Fruit fly (Drosophila melanogaster): ENCODE data around the gene Bsg.

Bsg gene

dm6 chr2L:8126849-8127602 lies 43.8 kb downstream of the Bsg start, which contains the start of the genes CG12375 and CG8668:
CG12375 (minus strand) TSS chr2L:8126890.
CG8668 (plus strand) TSS chr2L:8127001.
- no peak for TF ChIP-seq psq (GFP tag; optimal IDR thresholded peaks at IDR 0.05)
- no peak for TF ChIP-seq CG32264 (GFP tag; optimal IDR thresholded peaks at IDR 0.05)
- TF ChIP-seq Hnf4 (GFP tag; optimal IDR thresholded peaks at IDR 0.05), result peak; percentile 75
- no peak for TF ChIP-seq GATAd (GFP tag; optimal IDR thresholded peaks at IDR 0.05)
- TF ChIP-seq dl (GFP tag; optimal IDR thresholded peaks at IDR 0.05; ENCODE audit: insufficient read depth in 1 of 2, partially characterized antibody in 2 of 2), result no peak
- TF ChIP-seq Hr83 (GFP tag; optimal IDR thresholded peaks at IDR 0.05; ENCODE audit: poor library complexity, severe bottlenecking), result peak; percentile 9
- TF ChIP-seq sage (GFP tag; optimal IDR thresholded peaks at IDR 0.05), result no peak
- no peak for TF ChIP-seq Rel (GFP tag; optimal IDR thresholded peaks at IDR 0.05)
- TF ChIP-seq Rel (tag; optimal IDR thresholded peaks at IDR 0.05), result peak; percentile 95
- peak; percentile 38 for TF ChIP-seq Vsx2 (GFP tag; optimal IDR thresholded peaks at IDR 0.05; ENCODE audit: partially characterized antibody)
- no peak for TF ChIP-seq dsf (GFP tag; optimal IDR thresholded peaks at IDR 0.05; ENCODE audit: borderline replicate concordance)
- TF ChIP-seq Myc (optimal IDR thresholded peaks at IDR 0.05), result no peak
- peak; percentile 49 for TF ChIP-seq Jra (GFP tag; optimal IDR thresholded peaks at IDR 0.05)
- TF ChIP-seq Sp1 (GFP tag; optimal IDR thresholded peaks at IDR 0.05), result peak; percentile 2
- peak; percentile 7 for TF ChIP-seq ey (GFP tag; optimal IDR thresholded peaks at IDR 0.05)

dm6 chr2L:8128911-8129310 lies 45.7 kb downstream of the Bsg start:
- TF ChIP-seq woc (GFP tag; optimal IDR thresholded peaks at IDR 0.05), result no peak

dm6 chr2L:8129996-8130641 lies 46.9 kb downstream of the Bsg start:
- no peak for TF ChIP-seq ey (GFP tag; optimal IDR thresholded peaks at IDR 0.05)
- TF ChIP-seq dl (GFP tag; optimal IDR thresholded peaks at IDR 0.05; ENCODE audit: insufficient read depth in 1 of 2, partially characterized antibody in 2 of 2), result peak in 1 of 2 experiments; percentile 14
- TF ChIP-seq h (GFP tag; optimal IDR thresholded peaks at IDR 0.05), result no peak
- TF ChIP-seq Rel (GFP tag; optimal IDR thresholded peaks at IDR 0.05), result no peak
- TF ChIP-seq Rel (tag; optimal IDR thresholded peaks at IDR 0.05), result peak; percentile 54
- no peak for TF ChIP-seq Myc (optimal IDR thresholded peaks at IDR 0.05)
- TF ChIP-seq lola (GFP tag; optimal IDR thresholded peaks at IDR 0.05), result no peak
- no peak for TF ChIP-seq sv (GFP tag; optimal IDR thresholded peaks at IDR 0.05)
- TF ChIP-seq Dif (GFP tag; optimal IDR thresholded peaks at IDR 0.05; ENCODE audit: partially characterized antibody), result no peak
- TF ChIP-seq sage (GFP tag; optimal IDR thresholded peaks at IDR 0.05), result no peak
- no peak for TF ChIP-seq rgr (GFP tag; optimal IDR thresholded peaks at IDR 0.05)
- no peak for TF ChIP-seq dmrt93B (GFP tag; optimal IDR thresholded peaks at IDR 0.05)
- TF ChIP-seq Hr83 (GFP tag; optimal IDR thresholded peaks at IDR 0.05; ENCODE audit: poor library complexity, severe bottlenecking), result no peak
- TF ChIP-seq CrebA (GFP tag; optimal IDR thresholded peaks at IDR 0.05; ENCODE audit: borderline replicate concordance), result no peak
- TF ChIP-seq tai (GFP tag; optimal IDR thresholded peaks at IDR 0.05), result no peak
- no peak for TF ChIP-seq Dfd (GFP tag; optimal IDR thresholded peaks at IDR 0.05)
- peak; percentile 34 for TF ChIP-seq br (GFP tag; optimal IDR thresholded peaks at IDR 0.05)
- TF ChIP-seq Jra (GFP tag; optimal IDR thresholded peaks at IDR 0.05), result no peak
- TF ChIP-seq Abd-B (GFP tag; optimal IDR thresholded peaks at IDR 0.05), result no peak
- TF ChIP-seq GATAd (GFP tag; optimal IDR thresholded peaks at IDR 0.05), result no peak

dm6 chr2L:8130729-8131128 lies 47.5 kb downstream of the Bsg start:
- TF ChIP-seq jim (GFP tag; optimal IDR thresholded peaks at IDR 0.05), result no peak
- no peak for TF ChIP-seq dl (GFP tag; optimal IDR thresholded peaks at IDR 0.05; ENCODE audit: insufficient read depth in 1 of 2, partially characterized antibody in 2 of 2)
- TF ChIP-seq Abd-B (GFP tag; optimal IDR thresholded peaks at IDR 0.05), result no peak
- TF ChIP-seq psq (GFP tag; optimal IDR thresholded peaks at IDR 0.05), result no peak
- no peak for TF ChIP-seq tai (GFP tag; optimal IDR thresholded peaks at IDR 0.05)
- TF ChIP-seq Jra (GFP tag; optimal IDR thresholded peaks at IDR 0.05), result no peak
- no peak for TF ChIP-seq Hr83 (GFP tag; optimal IDR thresholded peaks at IDR 0.05; ENCODE audit: poor library complexity, severe bottlenecking)
- no peak for TF ChIP-seq fru (GFP tag; optimal IDR thresholded peaks at IDR 0.05)
- no peak for TF ChIP-seq Vsx2 (GFP tag; optimal IDR thresholded peaks at IDR 0.05; ENCODE audit: partially characterized antibody)
- no peak for TF ChIP-seq CrebA (GFP tag; optimal IDR thresholded peaks at IDR 0.05; ENCODE audit: borderline replicate concordance)
- TF ChIP-seq h (GFP tag; optimal IDR thresholded peaks at IDR 0.05), result no peak
- no peak for TF ChIP-seq Dfd (GFP tag; optimal IDR thresholded peaks at IDR 0.05)
- TF ChIP-seq ey (GFP tag; optimal IDR thresholded peaks at IDR 0.05), result no peak

Measured in whole organism, wandering third instar larva.